Worm (Caenorhabditis elegans) whole organism, late embryonic: Measurements from ENCODE around the gene F49C12.11.

ENCODE experiments used
- C38D4.7 ChIP-seq: fragments of 200-800 bp; sonication (Bioruptor generic); optimal IDR thresholded peaks from 2 replicates; lab custom pipeline; 2018; ENCODE audit warnings: mild to moderate bottlenecking, missing genetic modification characterization, moderate library complexity, missing compliant biosample characterization
- F13H6.1 ChIP-seq: sonication (generic microtip); optimal IDR thresholded peaks from 2 replicates; lab custom pipeline; 2016; ENCODE audit warnings: missing genetic modification characterization, missing compliant biosample characterization
- ahr-1 ChIP-seq: sonication (generic microtip); optimal IDR thresholded peaks from 2 replicates; lab custom pipeline; 2016; ENCODE audit warnings: missing genetic modification characterization, missing compliant biosample characterization
- ama-1 ChIP-seq: fragments of 150-350 bp; optimal IDR thresholded peaks from 2 replicates; lab custom pipeline; 2014
- dve-1 ChIP-seq: sonication (generic microtip); optimal IDR thresholded peaks from 2 replicates; lab custom pipeline; 2017; ENCODE audit warnings: antibody characterized with exemption, mild to moderate bottlenecking, missing genetic modification characterization, missing compliant biosample characterization
- elt-2 ChIP-seq: sonication (generic microtip); optimal IDR thresholded peaks from 2 replicates; lab custom pipeline; 2016; ENCODE audit warnings: missing genetic modification reagents, missing genetic modification characterization, missing compliant biosample characterization
- gmeb-2 ChIP-seq: sonication (generic microtip); optimal IDR thresholded peaks from 2 replicates; lab custom pipeline; 2016; ENCODE audit warnings: missing genetic modification characterization, inconsistent platforms, missing compliant biosample characterization
- madf-2 ChIP-seq: sonication (generic microtip); optimal IDR thresholded peaks from 2 replicates; lab custom pipeline; 2017; ENCODE audit warnings: missing genetic modification characterization, missing compliant biosample characterization
- nhr-11 ChIP-seq: fragments of 150-350 bp; optimal IDR thresholded peaks from 2 replicates; lab custom pipeline; 2014; ENCODE audit warnings: missing biosample characterization, missing genetic modification characterization
- pag-3 ChIP-seq: sonication (generic microtip); optimal IDR thresholded peaks from 2 replicates; lab custom pipeline; 2016; ENCODE audit warnings: missing compliant biosample characterization, missing genetic modification characterization, borderline replicate concordance
- pha-4 ChIP-seq: fragments of 150-350 bp; optimal IDR thresholded peaks from 2 replicates; lab custom pipeline; 2018; ENCODE audit warnings: missing biosample characterization, missing genetic modification reagents, missing genetic modification characterization
- unc-55 ChIP-seq: sonication (generic microtip); optimal IDR thresholded peaks from 2 replicates; lab custom pipeline; 2017; ENCODE audit warnings: missing biosample characterization, missing genetic modification reagents, missing genetic modification characterization

DNA sequence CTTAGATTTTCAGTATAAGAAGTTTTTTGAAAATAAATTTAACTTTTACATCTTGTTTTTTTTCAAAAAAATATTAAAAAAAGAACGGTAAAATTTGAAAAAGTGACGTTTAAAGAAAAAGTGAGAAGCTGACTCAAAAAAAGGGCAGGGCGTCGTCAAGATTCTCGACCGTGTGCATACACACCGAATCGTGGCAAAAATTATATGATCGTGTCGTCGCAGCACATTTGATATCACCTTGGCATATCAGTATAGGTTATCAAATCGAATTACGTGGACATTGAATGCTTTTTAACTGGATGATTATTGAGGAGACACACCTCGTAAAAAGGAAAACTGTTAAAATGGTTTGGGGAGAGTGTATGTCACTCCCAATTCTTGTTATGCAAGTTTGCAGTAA is 13.8 kb downstream of the F49C12.11 start:
- TF ChIP-seq dve-1, result no peak
- TF ChIP-seq elt-2, result peak; percentile 49
- no peak for TF ChIP-seq nhr-11
- TF ChIP-seq pha-4 (tag; lab: Kevin White, UChicago), result no peak
- TF ChIP-seq gmeb-2 (tag; lab: Kevin White, UChicago), result no peak
- no peak for TF ChIP-seq madf-2 (tag; lab: Kevin White, UChicago)
- no peak for TF ChIP-seq F13H6.1 (tag; lab: Kevin White, UChicago)
- no peak for TF ChIP-seq unc-55
- no peak for TF ChIP-seq C38D4.7 (GFP tag; lab: Kevin White, UChicago)
- no peak for TF ChIP-seq ama-1
- TF ChIP-seq pag-3, result no peak
- TF ChIP-seq ahr-1 (tag; lab: Kevin White, UChicago), result no peak
